Fruit fly (Drosophila melanogaster) whole organism, wandering third instar larva: ENCODE measurements around the gene CG4629.

Experiments
- Abd-B ChIP-seq: fragments of >200 bp; optimal IDR thresholded peaks from 2 replicates; lab custom pipeline; 2017; ENCODE audit warnings: missing biosample characterization, missing genetic modification characterization
- CG32264 ChIP-seq: fragments of 200-800 bp; sonication (Bioruptor generic); optimal IDR thresholded peaks from 2 replicates; lab custom pipeline; 2016; ENCODE audit warnings: missing biosample characterization, missing genetic modification characterization
- CG9705 ChIP-seq: fragments of 200-800 bp; sonication (Bioruptor generic); optimal IDR thresholded peaks from 2 replicates; lab custom pipeline; 2018; ENCODE audit warnings: missing biosample characterization, mild to moderate bottlenecking, missing genetic modification characterization
- CrebA ChIP-seq: fragments of 200-800 bp; sonication (Bioruptor generic); optimal IDR thresholded peaks from 2 replicates; lab custom pipeline; 2016; ENCODE audit warnings: missing biosample characterization, mild to moderate bottlenecking, missing genetic modification characterization, borderline replicate concordance
- Dfd ChIP-seq: fragments of >200 bp; optimal IDR thresholded peaks from 2 replicates; lab custom pipeline; 2017; ENCODE audit warnings: missing biosample characterization, missing genetic modification characterization
- Dif ChIP-seq: fragments of 200-275, 200-300 bp; sonication (Bioruptor generic); optimal IDR thresholded peaks from 2 replicates; lab custom pipeline; 2018; ENCODE audit warnings: missing biosample characterization, missing genetic modification characterization; ENCODE audit not compliant: partially characterized antibody
- GATAd ChIP-seq: sonication (Bioruptor generic); optimal IDR thresholded peaks from 2 replicates; lab custom pipeline; 2016; ENCODE audit warnings: missing biosample characterization, missing genetic modification characterization
- HLH106 ChIP-seq: fragments of 200-800 bp; optimal IDR thresholded peaks from 3 replicates; lab custom pipeline; 2019; ENCODE audit warnings: missing biosample characterization, mild to moderate bottlenecking, missing genetic modification characterization, moderate library complexity
- Hnf4 ChIP-seq: fragments of 200-800 bp; sonication (Bioruptor generic); optimal IDR thresholded peaks from 2 replicates; lab custom pipeline; 2016; ENCODE audit warnings: missing biosample characterization, mild to moderate bottlenecking, missing genetic modification characterization
- Hr78 ChIP-seq: fragments of >200 bp; optimal IDR thresholded peaks from 2 replicates; lab custom pipeline; 2017; ENCODE audit warnings: missing biosample characterization, missing genetic modification characterization
- Hr83 ChIP-seq: fragments of 200-300 bp; sonication (Bioruptor generic); optimal IDR thresholded peaks from 2 replicates; lab custom pipeline; 2016; ENCODE audit warnings: missing biosample characterization, mild to moderate bottlenecking, missing genetic modification characterization, moderate library complexity; ENCODE audit not compliant: poor library complexity, severe bottlenecking
- Jra ChIP-seq: sonication (Bioruptor generic); optimal IDR thresholded peaks from 2 replicates; lab custom pipeline; 2016; ENCODE audit warnings: missing biosample characterization, missing genetic modification characterization
- Mio ChIP-seq: sonication (Bioruptor generic); optimal IDR thresholded peaks from 2 replicates; lab custom pipeline; 2016; ENCODE audit warnings: missing biosample characterization, missing genetic modification characterization
- Myc ChIP-seq: fragments of >200 bp; optimal IDR thresholded peaks from 2 replicates; lab custom pipeline; 2017
- N ChIP-seq: fragments of >200 bp; optimal IDR thresholded peaks from 2 replicates; lab custom pipeline; 2018; ENCODE audit warnings: missing biosample characterization, missing external identifiers, missing genetic modification characterization
- OdsH ChIP-seq: fragments of 200-800 bp; sonication (Bioruptor generic); optimal IDR thresholded peaks from 2 replicates; lab custom pipeline; 2016; ENCODE audit warnings: missing biosample characterization, mild to moderate bottlenecking, missing genetic modification characterization
- Rel ChIP-seq, 2 experiments: fragments of 200-800 bp; sonication (Bioruptor generic) in 1 of 2; optimal IDR thresholded peaks; 2 replicates in 1 of 2; 3 replicates in 1 of 2; lab custom pipeline; 2016 to 2019; ENCODE audit warnings: mild to moderate bottlenecking in 2 of 2, missing biosample characterization in 2 of 2, missing genetic modification characterization in 2 of 2, moderate library complexity in 1 of 2
- Sp1 ChIP-seq: fragments of 200-800 bp; sonication (Bioruptor generic); optimal IDR thresholded peaks from 3 replicates; lab custom pipeline; 2019; ENCODE audit warnings: missing biosample characterization, mild to moderate bottlenecking, missing genetic modification characterization, moderate library complexity
- Vsx2 ChIP-seq: fragments of 200-300, 225-300 bp; sonication (Bioruptor generic); optimal IDR thresholded peaks from 2 replicates; lab custom pipeline; 2018; ENCODE audit warnings: missing biosample characterization, missing genetic modification characterization; ENCODE audit not compliant: partially characterized antibody
- br ChIP-seq: fragments of 200-800 bp; sonication (Bioruptor generic); optimal IDR thresholded peaks from 2 replicates; lab custom pipeline; 2016; ENCODE audit warnings: missing biosample characterization, missing genetic modification characterization
- brk ChIP-seq: fragments of 200-800 bp; sonication (Bioruptor generic); optimal IDR thresholded peaks from 2 replicates; lab custom pipeline; 2016; ENCODE audit warnings: missing biosample characterization, mild to moderate bottlenecking, missing genetic modification characterization
- dl ChIP-seq, 2 experiments: fragments of 175-275, 200-275 bp in 1 of 2; fragments of 200-275 bp in 1 of 2; sonication (Bioruptor generic); optimal IDR thresholded peaks; lab custom pipeline; 2018; ENCODE audit warnings: mild to moderate bottlenecking in 2 of 2, missing biosample characterization in 2 of 2, missing genetic modification characterization in 2 of 2, moderate library complexity in 2 of 2; ENCODE audit not compliant: partially characterized antibody in 2 of 2, insufficient read depth in 1 of 2
- dmrt93B ChIP-seq: fragments of 200-800 bp; sonication (Bioruptor generic); optimal IDR thresholded peaks from 2 replicates; lab custom pipeline; 2018; ENCODE audit warnings: missing biosample characterization, mild to moderate bottlenecking, missing genetic modification characterization
- dsf ChIP-seq: sonication (Bioruptor generic); optimal IDR thresholded peaks from 2 replicates; lab custom pipeline; 2016; ENCODE audit warnings: missing biosample characterization, missing genetic modification characterization, borderline replicate concordance
- ey ChIP-seq: fragments of 200-800 bp; sonication (Bioruptor generic); optimal IDR thresholded peaks from 2 replicates; lab custom pipeline; 2016; ENCODE audit warnings: missing biosample characterization, missing genetic modification characterization
- foxo ChIP-seq, 2 experiments: fragments of 200-800 bp; sonication (Bioruptor generic); optimal IDR thresholded peaks; 2 replicates in 1 of 2; 3 replicates in 1 of 2; lab custom pipeline; 2016 to 2017; ENCODE audit warnings: missing biosample characterization in 2 of 2, missing genetic modification characterization in 2 of 2
- fru ChIP-seq: fragments of 200-800 bp; sonication (Bioruptor generic); optimal IDR thresholded peaks from 3 replicates; lab custom pipeline; 2016; ENCODE audit warnings: missing biosample characterization, mild to moderate bottlenecking, missing genetic modification characterization
- h ChIP-seq: fragments of 200-800 bp; sonication (Bioruptor generic); optimal IDR thresholded peaks from 3 replicates; lab custom pipeline; 2016; ENCODE audit warnings: missing biosample characterization, mild to moderate bottlenecking, missing genetic modification characterization
- jim ChIP-seq: fragments of 175-275, 200-325 bp; sonication (Bioruptor generic); optimal IDR thresholded peaks from 2 replicates; lab custom pipeline; 2016; ENCODE audit warnings: missing biosample characterization, mild to moderate bottlenecking, missing genetic modification characterization
- lola ChIP-seq: fragments of >200 bp; optimal IDR thresholded peaks from 2 replicates; lab custom pipeline; 2017; ENCODE audit warnings: missing biosample characterization, missing genetic modification characterization
- pan ChIP-seq: fragments of >200 bp; optimal IDR thresholded peaks from 2 replicates; lab custom pipeline; 2017
- psq ChIP-seq: fragments of 200-800 bp; sonication (Bioruptor generic); optimal IDR thresholded peaks from 3 replicates; lab custom pipeline; 2017; ENCODE audit warnings: missing biosample characterization, mild to moderate bottlenecking, missing genetic modification characterization, moderate library complexity
- rgr ChIP-seq: fragments of 200-800 bp; sonication (Bioruptor generic); optimal IDR thresholded peaks from 3 replicates; lab custom pipeline; 2016; ENCODE audit warnings: missing biosample characterization, mild to moderate bottlenecking, missing genetic modification characterization
- sage ChIP-seq: fragments of 200-800 bp; sonication (Bioruptor generic); optimal IDR thresholded peaks from 2 replicates; lab custom pipeline; 2016; ENCODE audit warnings: missing biosample characterization, mild to moderate bottlenecking, missing genetic modification characterization
- sv ChIP-seq: fragments of 200-800 bp; sonication (Bioruptor generic); optimal IDR thresholded peaks from 3 replicates; lab custom pipeline; 2016; ENCODE audit warnings: missing biosample characterization, missing genetic modification characterization
- tai ChIP-seq: sonication (Bioruptor generic); optimal IDR thresholded peaks from 2 replicates; lab custom pipeline; 2016; ENCODE audit warnings: missing biosample characterization, missing genetic modification characterization
- usp ChIP-seq: fragments of >200 bp; optimal IDR thresholded peaks from 2 replicates; lab custom pipeline; 2017; ENCODE audit warnings: missing biosample characterization, missing genetic modification characterization
- woc ChIP-seq: sonication (Bioruptor generic); optimal IDR thresholded peaks from 2 replicates; lab custom pipeline; 2016; ENCODE audit warnings: missing biosample characterization, mild to moderate bottlenecking, missing genetic modification characterization

Gene CG4629

dm6 chr2L:1124265-1124664 lies 22.0 kb upstream of the CG4629 start:
- no peak for TF ChIP-seq Jra (GFP tag; lab: Kevin White, UChicago)
- no peak for TF ChIP-seq lola (GFP tag; lab: Kevin White, UChicago)
- no peak for TF ChIP-seq OdsH (GFP tag; lab: Kevin White, UChicago)
- TF ChIP-seq Sp1 (GFP tag; lab: Kevin White, UChicago): no peak
- no peak for TF ChIP-seq woc (GFP tag; lab: Kevin White, UChicago)

DNA sequence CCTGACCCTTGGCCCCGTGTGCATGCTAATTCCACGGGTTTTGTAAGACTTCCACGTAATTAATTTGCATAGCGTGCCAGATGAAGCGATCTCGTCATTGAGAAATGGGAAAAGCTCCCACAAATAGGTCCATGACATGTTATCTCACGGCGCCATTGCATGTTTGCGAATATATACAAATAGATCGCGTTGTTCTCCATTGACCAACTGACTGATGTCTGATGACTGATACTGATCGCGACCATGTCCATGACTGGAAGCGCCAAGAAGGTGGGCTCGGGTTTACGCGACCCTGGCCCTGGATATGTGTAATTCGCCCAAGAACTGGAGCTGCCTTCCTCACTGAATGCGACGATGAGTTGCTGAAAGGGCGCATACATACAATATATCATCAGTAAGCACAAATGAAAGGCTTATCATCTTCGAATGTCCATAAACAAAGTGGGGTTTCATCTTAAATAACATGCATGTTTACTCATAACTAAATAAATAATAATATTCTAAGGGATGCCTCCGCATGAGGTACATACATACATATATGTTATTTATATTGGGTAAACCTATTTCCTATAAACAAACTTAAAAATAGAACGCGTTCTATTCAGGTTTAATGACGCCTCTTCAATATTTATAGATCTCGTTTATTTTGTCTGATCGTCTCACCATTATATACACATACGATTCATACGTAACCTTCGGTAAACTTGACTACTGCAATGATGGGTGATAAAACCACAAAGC lies 20.9 kb upstream of the CG4629 start:
- no peak for TF ChIP-seq sage (GFP tag; lab: Kevin White, UChicago)
- TF ChIP-seq foxo (GFP tag; optimal IDR thresholded peaks at IDR 0.05; lab: Kevin White, UChicago): no peak
- TF ChIP-seq GATAd (GFP tag; lab: Kevin White, UChicago): no peak
- no peak for TF ChIP-seq woc (GFP tag; lab: Kevin White, UChicago)
- no peak for TF ChIP-seq pan (lab: Kevin White, UChicago)
- TF ChIP-seq dl (GFP tag; optimal IDR thresholded peaks at IDR 0.05; lab: Kevin White, UChicago; ENCODE audit: insufficient read depth in 1 of 2, partially characterized antibody in 2 of 2): no peak
- no peak for TF ChIP-seq dsf (GFP tag; lab: Kevin White, UChicago)
- TF ChIP-seq Mio (GFP tag; lab: Kevin White, UChicago): no peak
- TF ChIP-seq rgr: no peak
- no peak for TF ChIP-seq Sp1 (GFP tag; lab: Kevin White, UChicago)
- no peak for TF ChIP-seq OdsH (GFP tag; lab: Kevin White, UChicago)

DNA sequence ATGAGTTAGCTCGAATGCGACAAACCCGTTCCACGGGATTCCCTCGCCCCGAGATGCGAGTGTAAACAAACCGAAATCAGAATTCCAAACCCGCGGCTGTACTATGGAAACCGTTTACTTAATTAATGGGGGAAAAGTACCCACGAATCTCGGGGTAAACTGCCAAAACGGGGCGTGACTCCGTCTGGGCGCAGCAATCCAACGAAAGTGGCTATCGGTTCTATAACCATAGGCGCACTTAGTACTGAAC lies 20.3 kb upstream of the CG4629 start:
- TF ChIP-seq pan (lab: Kevin White, UChicago): no peak
- TF ChIP-seq Rel (GFP tag; optimal IDR thresholded peaks at IDR 0.05; lab: Kevin White, UChicago): no peak
- TF ChIP-seq Rel (tag; optimal IDR thresholded peaks at IDR 0.05; lab: Kevin White, UChicago): peak; percentile 75

- TF ChIP-seq N (no peak), woc (GFP tag; lab: Kevin White, UChicago) (no peak), Dfd (GFP tag; lab: Kevin White, UChicago) (no peak), jim (no peak), Sp1 (GFP tag; lab: Kevin White, UChicago) (no peak), brk (no peak), Vsx2 (GFP tag; lab: Kevin White, UChicago) (no peak), ey (GFP tag; lab: Kevin White, UChicago) (no peak), dmrt93B (no peak), Hnf4 (GFP tag; lab: Kevin White, UChicago) (no peak), CG9705 (no peak), Abd-B (GFP tag; lab: Kevin White, UChicago) (no peak), Dif (GFP tag; lab: Kevin White, UChicago) (no peak), br (GFP tag; lab: Kevin White, UChicago) (peak; percentile 30), GATAd (GFP tag; lab: Kevin White, UChicago) (no peak), OdsH (GFP tag; lab: Kevin White, UChicago) (peak; percentile 44), CG32264 (GFP tag; lab: Kevin White, UChicago) (no peak), Hr83 (GFP tag; lab: Kevin White, UChicago) (peak; percentile 91), sage (GFP tag; lab: Kevin White, UChicago) (no peak), Mio (GFP tag; lab: Kevin White, UChicago) (no peak), pan (lab: Kevin White, UChicago) (no peak), lola (GFP tag; lab: Kevin White, UChicago) (no peak), tai (GFP tag; lab: Kevin White, UChicago) (no peak), CrebA (GFP tag; lab: Kevin White, UChicago) (no peak), usp (GFP tag; lab: Kevin White, UChicago) (no peak), foxo (GFP tag; optimal IDR thresholded peaks at IDR 0.05; lab: Kevin White, UChicago) (peak in 1 of 2 experiments; percentile 23), dsf (GFP tag; lab: Kevin White, UChicago) (no peak), Myc (lab: Kevin White, UChicago) (no peak), sv (no peak), h (GFP tag; lab: Kevin White, UChicago) (peak; percentile 58), Hr78 (GFP tag; lab: Kevin White, UChicago) (no peak), fru (peak; percentile 37), rgr (peak; percentile 39), psq (GFP tag; lab: Kevin White, UChicago) (no peak), dl (GFP tag; optimal IDR thresholded peaks at IDR 0.05; lab: Kevin White, UChicago; ENCODE audit: insufficient read depth in 1 of 2, partially characterized antibody in 2 of 2) (no peak), HLH106 (tag; lab: Kevin White, UChicago) (no peak), Rel (GFP tag; optimal IDR thresholded peaks at IDR 0.05; lab: Kevin White, UChicago) (no peak), Rel (tag; optimal IDR thresholded peaks at IDR 0.05; lab: Kevin White, UChicago) (no peak), Jra (GFP tag; lab: Kevin White, UChicago) (peak; percentile 37)
Observed at dm6 chr2L:1121942-1122710, 19.8 kb upstream of the CG4629 start.
